Fruit fly (Drosophila melanogaster): ENCODE measurements around the gene fig.

The fig gene

DNA sequence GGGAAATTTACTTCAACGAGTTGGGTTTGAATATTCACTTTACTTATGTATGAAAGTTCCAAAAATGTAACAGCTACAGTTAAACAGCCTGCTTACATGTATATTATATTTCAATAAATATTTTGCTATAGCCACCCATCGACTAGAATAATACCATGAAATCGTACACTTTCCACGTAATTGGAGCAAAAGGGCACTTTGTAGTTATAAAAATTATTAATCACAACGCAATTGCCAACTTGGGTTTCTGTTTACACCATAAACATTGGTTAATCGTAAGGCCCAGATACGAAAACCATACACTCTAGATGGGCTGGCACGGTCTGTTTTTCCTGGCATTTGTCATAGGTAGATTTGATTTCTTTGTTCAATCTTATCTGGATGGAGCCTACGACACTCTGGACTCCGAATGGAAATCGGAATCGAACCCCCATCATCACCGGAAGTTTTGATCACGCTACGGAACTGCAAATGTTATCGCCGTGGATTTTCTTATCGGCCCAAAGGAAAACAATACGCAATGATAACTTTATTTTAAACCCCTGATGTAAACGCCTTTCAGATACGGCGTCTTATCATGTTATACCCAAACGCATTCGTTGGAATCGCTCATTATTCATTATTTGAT, at the start of gene fig:
Gene fig (minus strand): TSS at position 51 of the 628 bp plus-strand sequence.
- TF ChIP-seq cic (GFP tag; optimal IDR thresholded peaks at IDR 0.05) (peak; percentile 67), CG12768 (GFP tag; optimal IDR thresholded peaks at IDR 0.05) (peak; percentile 28), CG7045 (GFP tag; optimal IDR thresholded peaks at IDR 0.05) (no peak), Mnt (GFP tag; optimal IDR thresholded peaks at IDR 0.05) (no peak)

DNA sequence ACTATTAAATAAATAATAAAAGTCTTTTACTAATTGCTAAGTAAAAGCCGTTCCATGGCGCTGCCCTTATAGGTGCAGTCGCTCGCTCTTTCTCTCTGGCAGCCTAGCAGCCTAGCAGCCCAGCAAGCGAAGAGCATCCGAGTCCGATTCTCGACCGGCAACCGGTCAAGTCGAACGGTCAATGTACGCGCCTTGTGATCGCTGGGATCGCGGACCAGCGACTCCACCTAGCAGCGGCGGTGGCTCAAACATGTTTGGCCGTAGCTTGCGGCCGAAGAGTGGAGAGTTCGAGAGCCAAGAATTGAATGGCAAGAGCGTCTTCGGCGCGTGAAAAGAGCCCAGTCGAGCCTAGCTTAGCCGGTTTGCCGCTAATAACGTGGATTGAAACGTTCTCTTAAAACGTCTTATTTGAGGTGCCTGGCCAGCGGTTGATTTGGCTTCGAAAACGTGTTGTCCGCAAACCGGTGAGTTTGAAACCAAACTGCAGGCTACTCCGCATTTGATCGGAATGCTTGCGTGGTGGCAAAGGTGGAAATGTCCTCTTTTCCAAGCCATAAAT, 49.1 kb upstream of the fig start:
- TF ChIP-seq ovo (GFP tag; optimal IDR thresholded peaks at IDR 0.05) (no peak), CG33017 (tag; optimal IDR thresholded peaks at IDR 0.05) (no peak), cic (GFP tag; optimal IDR thresholded peaks at IDR 0.05) (no peak), bab1 (GFP tag; optimal IDR thresholded peaks at IDR 0.05) (no peak), CG12768 (GFP tag; optimal IDR thresholded peaks at IDR 0.05) (no peak), Hr96 (GFP tag; optimal IDR thresholded peaks at IDR 0.05) (no peak), CG11617 (GFP tag; optimal IDR thresholded peaks at IDR 0.05) (no peak), CG14711 (tag; optimal IDR thresholded peaks at IDR 0.05) (no peak), CG5204 (GFP tag; optimal IDR thresholded peaks at IDR 0.05) (no peak), CG1620 (GFP tag; optimal IDR thresholded peaks at IDR 0.05) (no peak), pad (GFP tag; optimal IDR thresholded peaks at IDR 0.05) (no peak), Clk (GFP tag; optimal IDR thresholded peaks at IDR 0.05) (no peak), Mnt (GFP tag; optimal IDR thresholded peaks at IDR 0.05) (no peak), cnc (optimal IDR thresholded peaks at IDR 0.05) (no peak), CG7101 (tag; optimal IDR thresholded peaks at IDR 0.05) (no peak), CG7045 (GFP tag; optimal IDR thresholded peaks at IDR 0.05) (no peak)

DNA sequence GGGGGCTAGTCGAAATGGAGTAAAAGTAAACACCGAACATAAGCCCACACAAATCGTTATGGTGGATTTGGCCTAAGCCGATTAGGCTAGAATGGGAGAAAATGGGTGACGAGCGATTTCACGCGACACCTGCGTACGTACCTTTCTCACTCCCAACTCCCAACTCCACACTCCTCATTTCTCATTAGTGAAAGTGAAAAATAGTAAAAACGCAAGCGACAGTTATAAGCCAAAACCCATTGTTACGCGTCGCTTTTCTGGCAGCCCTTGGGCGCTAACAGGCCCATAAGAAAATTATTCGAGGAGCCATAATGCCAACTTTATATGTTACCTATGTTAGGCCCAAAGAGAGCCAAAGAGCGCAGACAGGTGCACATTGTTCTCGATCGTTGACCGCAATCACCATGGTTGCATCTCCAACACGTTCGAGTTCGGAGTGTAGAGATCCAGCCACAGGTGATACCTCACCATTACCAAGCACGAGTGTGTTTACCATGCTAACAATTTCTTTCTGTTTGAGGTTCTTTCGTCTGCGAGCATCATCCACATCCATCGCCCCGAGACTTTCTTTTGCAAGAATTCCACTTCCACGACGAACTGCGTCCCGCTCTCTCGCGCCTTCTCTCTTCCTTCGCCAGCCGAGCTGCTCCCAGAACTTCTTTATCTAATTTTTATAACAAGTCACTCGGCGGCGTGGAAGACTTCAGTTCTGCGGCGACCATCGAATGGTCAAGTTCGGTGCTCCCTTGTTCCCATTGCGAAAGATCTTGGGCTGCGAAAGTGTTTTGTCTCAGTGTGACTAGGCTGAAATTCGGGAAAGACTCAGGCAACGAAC, 38.4 kb upstream of the fig start, which contains the start of gene neo:
Gene neo (plus strand): TSS at position 698 of the 835 bp plus-strand sequence.
- no peak for TF ChIP-seq bab1 (GFP tag; optimal IDR thresholded peaks at IDR 0.05)
- TF ChIP-seq tj (GFP tag; optimal IDR thresholded peaks at IDR 0.05), result no peak
- no peak for TF ChIP-seq CG7045 (GFP tag; optimal IDR thresholded peaks at IDR 0.05)
- TF ChIP-seq cic (GFP tag; optimal IDR thresholded peaks at IDR 0.05), result no peak
- TF ChIP-seq Mnt (GFP tag; optimal IDR thresholded peaks at IDR 0.05), result no peak
- no peak for TF ChIP-seq Clk (GFP tag; optimal IDR thresholded peaks at IDR 0.05)
- no peak for TF ChIP-seq toe (GFP tag; optimal IDR thresholded peaks at IDR 0.05)
- no peak for TF ChIP-seq cnc (optimal IDR thresholded peaks at IDR 0.05)
- no peak for TF ChIP-seq CG7101 (tag; optimal IDR thresholded peaks at IDR 0.05)

DNA sequence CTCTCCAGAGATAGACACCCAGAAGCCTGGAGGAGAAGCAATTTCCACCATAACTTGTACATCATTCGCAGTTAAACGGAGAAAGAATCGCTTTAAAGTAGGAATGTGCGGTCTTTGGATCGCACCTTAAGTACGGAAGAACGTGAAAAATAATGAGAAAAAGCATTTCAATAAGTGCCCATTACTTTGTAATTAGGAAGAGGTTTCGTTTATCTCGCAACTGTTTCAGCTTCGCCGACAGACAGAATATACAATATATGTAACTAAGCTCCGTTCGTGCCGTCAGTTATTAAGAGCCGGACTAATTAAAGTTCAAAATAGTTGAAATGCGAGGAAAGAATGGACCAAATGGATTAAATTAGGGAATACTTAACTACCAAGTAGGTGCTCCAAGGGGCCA, 37.4 kb upstream of the fig start, which contains the start of gene CG7829:
Gene CG7829 (minus strand): TSS at position 101 of the 400 bp plus-strand sequence.
- TF ChIP-seq CG11617 (GFP tag; optimal IDR thresholded peaks at IDR 0.05) (no peak), cnc (optimal IDR thresholded peaks at IDR 0.05) (no peak), Clk (GFP tag; optimal IDR thresholded peaks at IDR 0.05) (no peak), CG7045 (GFP tag; optimal IDR thresholded peaks at IDR 0.05) (no peak), pad (GFP tag; optimal IDR thresholded peaks at IDR 0.05) (no peak), CG5204 (GFP tag; optimal IDR thresholded peaks at IDR 0.05) (no peak), CG7101 (tag; optimal IDR thresholded peaks at IDR 0.05) (no peak), cic (GFP tag; optimal IDR thresholded peaks at IDR 0.05) (no peak), Mnt (GFP tag; optimal IDR thresholded peaks at IDR 0.05) (no peak), Hr96 (GFP tag; optimal IDR thresholded peaks at IDR 0.05) (no peak), toe (GFP tag; optimal IDR thresholded peaks at IDR 0.05) (no peak), CG12768 (GFP tag; optimal IDR thresholded peaks at IDR 0.05) (no peak), ovo (GFP tag; optimal IDR thresholded peaks at IDR 0.05) (no peak)

DNA sequence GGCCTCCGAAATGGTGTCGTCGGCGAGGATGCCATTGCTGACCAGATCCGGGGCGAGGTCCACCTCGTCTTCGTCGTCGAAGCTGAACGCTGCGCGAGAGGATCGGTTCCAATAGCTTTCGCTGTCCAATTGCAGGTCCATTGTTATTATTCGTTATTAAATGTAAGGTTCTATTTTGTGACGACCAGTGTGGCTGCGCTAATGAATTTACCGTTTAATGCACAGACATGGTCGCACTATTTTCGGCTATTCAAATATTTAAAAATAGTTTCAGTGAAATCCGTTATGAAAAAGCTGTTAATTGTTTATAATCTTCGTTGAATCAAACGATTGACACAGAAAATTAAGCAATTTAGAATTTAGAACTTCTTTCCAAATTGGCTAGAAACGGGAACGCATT, 36.0 kb upstream of the fig start, which contains the start of gene Vps16B:
Gene Vps16B (minus strand): TSS at position 186 of the 400 bp plus-strand sequence.
- TF ChIP-seq tj (GFP tag; optimal IDR thresholded peaks at IDR 0.05) (no peak), CG11617 (GFP tag; optimal IDR thresholded peaks at IDR 0.05) (no peak), Crg-1 (GFP tag; optimal IDR thresholded peaks at IDR 0.05) (no peak), Clk (GFP tag; optimal IDR thresholded peaks at IDR 0.05) (no peak), cnc (optimal IDR thresholded peaks at IDR 0.05) (no peak), CG5204 (GFP tag; optimal IDR thresholded peaks at IDR 0.05) (no peak), Hr96 (GFP tag; optimal IDR thresholded peaks at IDR 0.05) (no peak), kay (GFP tag; ENCODE audit: borderline replicate concordance) (no peak), CG14711 (tag; optimal IDR thresholded peaks at IDR 0.05) (no peak), bab1 (GFP tag; optimal IDR thresholded peaks at IDR 0.05) (no peak), CG7045 (GFP tag; optimal IDR thresholded peaks at IDR 0.05) (no peak), ovo (GFP tag; optimal IDR thresholded peaks at IDR 0.05) (no peak)

DNA sequence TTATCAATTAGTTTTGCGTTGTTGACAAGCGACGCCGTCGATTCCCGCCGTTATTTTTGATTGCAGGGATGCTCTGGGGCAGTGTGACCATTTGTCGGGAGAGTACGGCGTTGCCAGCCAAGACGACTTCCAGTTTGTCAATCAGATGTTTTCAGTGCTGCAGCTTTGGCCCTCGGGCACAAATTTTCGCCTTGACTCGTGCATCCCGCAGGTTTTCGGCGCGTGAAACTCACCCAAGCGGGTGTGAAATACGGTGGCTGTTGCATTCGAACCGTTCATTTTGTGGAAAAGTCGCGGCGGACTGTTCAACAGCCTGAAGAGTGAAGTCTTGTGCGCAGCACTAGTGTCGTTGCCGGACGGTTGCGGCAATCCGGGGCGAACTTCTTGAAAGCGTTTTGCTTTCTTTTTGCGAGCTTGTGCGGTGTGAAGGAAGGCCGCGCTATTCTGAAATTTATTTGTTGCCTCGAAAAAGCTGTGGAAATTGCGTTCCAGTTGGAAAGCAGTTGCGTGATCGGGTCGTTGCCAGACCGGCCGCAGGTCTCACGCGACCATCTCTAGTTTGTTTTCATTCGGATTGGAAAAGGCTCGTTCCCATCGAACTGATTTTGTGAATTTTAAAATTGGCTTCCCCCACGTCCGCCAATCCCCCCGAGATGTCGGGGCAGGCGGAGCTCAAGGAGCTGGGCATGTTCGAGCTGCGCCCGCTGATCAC, 26.6 kb upstream of the fig start, which contains the start of the genes ca and ncd:
Gene ca (plus strand): TSS at position 130 of the 712 bp plus-strand sequence.
Gene ncd (minus strand): TSS at position 446 of the 712 bp plus-strand sequence.
- no peak for TF ChIP-seq cic (GFP tag; optimal IDR thresholded peaks at IDR 0.05)
- TF ChIP-seq CG5204 (GFP tag; optimal IDR thresholded peaks at IDR 0.05), result no peak
- no peak for TF ChIP-seq toe (GFP tag; optimal IDR thresholded peaks at IDR 0.05)
- peak; percentile 32 for TF ChIP-seq bab1 (GFP tag; optimal IDR thresholded peaks at IDR 0.05)
- no peak for TF ChIP-seq CG1620 (GFP tag; optimal IDR thresholded peaks at IDR 0.05)
- peak; percentile 1 for TF ChIP-seq Mnt (GFP tag; optimal IDR thresholded peaks at IDR 0.05)
- no peak for TF ChIP-seq CG12768 (GFP tag; optimal IDR thresholded peaks at IDR 0.05)
- no peak for TF ChIP-seq tj (GFP tag; optimal IDR thresholded peaks at IDR 0.05)
- no peak for TF ChIP-seq pad (GFP tag; optimal IDR thresholded peaks at IDR 0.05)
- TF ChIP-seq kay (GFP tag; ENCODE audit: borderline replicate concordance), result no peak
- TF ChIP-seq CG11617 (GFP tag; optimal IDR thresholded peaks at IDR 0.05), result peak; percentile 49
- TF ChIP-seq CG7101 (tag; optimal IDR thresholded peaks at IDR 0.05), result no peak
- no peak for TF ChIP-seq CG33017 (tag; optimal IDR thresholded peaks at IDR 0.05)
- no peak for TF ChIP-seq Crg-1 (GFP tag; optimal IDR thresholded peaks at IDR 0.05)
- no peak for TF ChIP-seq cnc (optimal IDR thresholded peaks at IDR 0.05)
